Comparison of ENCODE assay signal across 1 fruit fly cellular context in the genomic region with DNA sequence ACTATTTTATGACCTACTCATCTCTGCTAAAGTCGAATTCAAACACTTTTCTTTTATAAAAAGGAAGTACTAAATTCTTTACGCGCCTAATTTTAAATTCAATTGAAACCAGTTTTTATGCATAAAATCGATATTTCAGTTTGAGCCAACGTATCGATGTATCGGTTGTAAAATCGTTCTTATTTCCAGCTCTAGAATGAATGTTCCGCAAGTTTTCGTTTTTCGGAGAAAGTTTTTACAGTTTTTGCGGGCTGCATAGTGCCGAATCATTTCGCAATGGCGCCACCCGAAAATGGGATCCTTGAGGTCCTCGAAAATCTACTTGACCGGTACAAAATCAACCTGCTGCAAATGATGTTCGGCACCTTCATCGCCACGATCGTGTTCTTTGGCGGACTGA.
TF ChIP-seq lines count a peak whose summit lies in the region.

A gene (plus strand): TSS at position 178 of the 400 bp plus-strand sequence.

TF ChIP-seq in whole organism, embryonic, 481 proteins besides CTCF, POLR2A, EP300 and RAD21 (continued from another document):
- TF ChIP-seq CG17186 (GFP tag; optimal IDR thresholded peaks at IDR 0.05; lab: Kevin White, UChicago) (no peak), CG12769 (tag; optimal IDR thresholded peaks at IDR 0.05; lab: Kevin White, UChicago) (no peak), tna (GFP tag; IDR thresholded peaks at IDR 0.05; lab: Robert Waterston, UW; ENCODE audit: partially characterized antibody) (peak; percentile 78), dm (GFP tag; optimal IDR thresholded peaks at IDR 0.05; lab: Kevin White, UChicago) (no peak), Dref (GFP tag; IDR thresholded peaks at IDR 0.05; lab: Robert Waterston, UW) (peak; percentile 89), vfl (GFP tag; optimal IDR thresholded peaks at IDR 0.05; lab: Kevin White, UChicago) (no peak), unc-4 (GFP tag; IDR thresholded peaks at IDR 0.05; lab: Robert Waterston, UW; ENCODE audit: partially characterized antibody) (peak; percentile 95), Tbp (GFP tag; optimal IDR thresholded peaks at IDR 0.05; lab: Kevin White, UChicago) (no peak), sna (GFP tag; IDR thresholded peaks at IDR 0.05; lab: Robert Waterston, UW; ENCODE audit: partially characterized antibody) (peak; percentile 82), nerfin-2 (GFP tag; IDR thresholded peaks at IDR 0.05; lab: Robert Waterston, UW; ENCODE audit: partially characterized antibody) (peak; percentile 78), NC2β (GFP tag; optimal IDR thresholded peaks at IDR 0.05; lab: Kevin White, UChicago) (no peak), Sox102F (GFP tag; optimal IDR thresholded peaks at IDR 0.05; lab: Kevin White, UChicago) (no peak), CG2875 (GFP tag; optimal IDR thresholded peaks at IDR 0.05; lab: Kevin White, UChicago) (no peak), zen2 (GFP tag; IDR thresholded peaks at IDR 0.05; lab: Robert Waterston, UW; ENCODE audit: partially characterized antibody) (peak; percentile 92), Ssrp (tag; optimal IDR thresholded peaks at IDR 0.05; lab: Kevin White, UChicago) (no peak), pros (GFP tag; optimal IDR thresholded peaks at IDR 0.05; lab: Kevin White, UChicago) (no peak), Mes4 (GFP tag; optimal IDR thresholded peaks at IDR 0.05; lab: Kevin White, UChicago) (no peak), CG13287 (GFP tag; IDR thresholded peaks at IDR 0.05; lab: Robert Waterston, UW; ENCODE audit: partially characterized antibody) (peak; percentile 95), CG17568 (GFP tag; optimal IDR thresholded peaks at IDR 0.05; lab: Kevin White, UChicago) (no peak), Blimp-1 (GFP tag; optimal IDR thresholded peaks at IDR 0.05; lab: Kevin White, UChicago) (peak; percentile 57), Chrac-16 (GFP tag; optimal IDR thresholded peaks at IDR 0.05; lab: Kevin White, UChicago) (no peak), Taf1 (GFP tag; IDR thresholded peaks at IDR 0.05; lab: Robert Waterston, UW) (no peak), gsb-n (tag; optimal IDR thresholded peaks at IDR 0.05; lab: Kevin White, UChicago) (no peak), CG4360 (GFP tag; IDR thresholded peaks at IDR 0.05; lab: Robert Waterston, UW) (no peak), pzg (GFP tag; optimal IDR thresholded peaks at IDR 0.05; lab: Kevin White, UChicago) (peak; percentile 47), HmgD (GFP tag; optimal IDR thresholded peaks at IDR 0.05; lab: Kevin White, UChicago) (no peak), scrt (GFP tag; optimal IDR thresholded peaks at IDR 0.05; lab: Kevin White, UChicago) (no peak), slbo (GFP tag; IDR thresholded peaks at IDR 0.05; lab: Robert Waterston, UW) (no peak), CG1602 (GFP tag; optimal IDR thresholded peaks at IDR 0.05; lab: Kevin White, UChicago) (no peak), Opbp (GFP tag; IDR thresholded peaks at IDR 0.05; lab: Robert Waterston, UW; ENCODE audit: partially characterized antibody) (peak; percentile 91), usp (GFP tag; optimal IDR thresholded peaks at IDR 0.05; lab: Kevin White, UChicago) (no peak), vnd (GFP tag; IDR thresholded peaks at IDR 0.05; lab: Robert Waterston, UW; ENCODE audit: partially characterized antibody) (peak; percentile 67; the same call in 2 of the 3 replicates), CG11560 (tag; IDR thresholded peaks at IDR 0.05; lab: Robert Waterston, UW) (peak; percentile 57; the same call in 1 of the 3 replicates), CG34224 (GFP tag; IDR thresholded peaks at IDR 0.05; lab: Robert Waterston, UW; ENCODE audit: partially characterized antibody) (peak; percentile 91), vvl (GFP tag; IDR thresholded peaks at IDR 0.05; lab: Robert Waterston, UW) (peak; percentile 45), Ptx1 (GFP tag; IDR thresholded peaks at IDR 0.05; lab: Robert Waterston, UW) (no peak), Dll (GFP tag; IDR thresholded peaks at IDR 0.05; lab: Robert Waterston, UW; ENCODE audit: partially characterized antibody) (peak; percentile 91), Bgb (GFP tag; IDR thresholded peaks at IDR 0.05; lab: Robert Waterston, UW; ENCODE audit: partially characterized antibody) (peak; percentile 92), CG34422 (GFP tag; IDR thresholded peaks at IDR 0.05; lab: Robert Waterston, UW) (no peak), mirr (GFP tag; optimal IDR thresholded peaks at IDR 0.05; lab: Kevin White, UChicago) (no peak), CG12219 (GFP tag; optimal IDR thresholded peaks at IDR 0.05; lab: Kevin White, UChicago) (no peak), knrl (GFP tag; IDR thresholded peaks at IDR 0.05; lab: Robert Waterston, UW; ENCODE audit: partially characterized antibody) (peak; percentile 85), grau (tag; optimal IDR thresholded peaks at IDR 0.05; lab: Kevin White, UChicago) (no peak), CG16813 (GFP tag; IDR thresholded peaks at IDR 0.05; lab: Robert Waterston, UW; ENCODE audit: partially characterized antibody) (peak; percentile 82), HLH54F (GFP tag; optimal IDR thresholded peaks at IDR 0.05; lab: Kevin White, UChicago) (no peak), Trl (optimal IDR thresholded peaks at IDR 0.05; lab: Kevin White, UChicago) (no peak), Trl (GFP tag; optimal IDR thresholded peaks at IDR 0.05; lab: Kevin White, UChicago) (no peak), B-H2 (GFP tag; optimal IDR thresholded peaks at IDR 0.05; lab: Kevin White, UChicago) (no peak), Dp (GFP tag; optimal IDR thresholded peaks at IDR 0.05; lab: Kevin White, UChicago) (peak; percentile 88), CG10979 (tag; optimal IDR thresholded peaks at IDR 0.05; lab: Kevin White, UChicago) (no peak), Scr (GFP tag; IDR thresholded peaks at IDR 0.05; lab: Robert Waterston, UW; ENCODE audit: partially characterized antibody) (peak; percentile 88), stwl (tag; optimal IDR thresholded peaks at IDR 0.05; lab: Kevin White, UChicago) (peak; percentile 14), CG13775 (GFP tag; optimal IDR thresholded peaks at IDR 0.05; lab: Kevin White, UChicago) (no peak), Bteb2 (GFP tag; optimal IDR thresholded peaks at IDR 0.05; lab: Kevin White, UChicago) (no peak), YL-1 (GFP tag; optimal IDR thresholded peaks at IDR 0.05; lab: Kevin White, UChicago) (peak; percentile 38), Fer3 (tag; optimal IDR thresholded peaks at IDR 0.05; lab: Kevin White, UChicago) (no peak), Atf6 (GFP tag; IDR thresholded peaks at IDR 0.05; lab: Robert Waterston, UW) (no peak), ci (GFP tag; IDR thresholded peaks at IDR 0.05; lab: Robert Waterston, UW) (no peak), CG43689 (GFP tag; IDR thresholded peaks at IDR 0.05; lab: Robert Waterston, UW) (no peak), fu2 (GFP tag; optimal IDR thresholded peaks at IDR 0.05; lab: Kevin White, UChicago) (no peak), CG9817 (tag; optimal IDR thresholded peaks at IDR 0.05; lab: Kevin White, UChicago) (no peak), CG11504 (tag; optimal IDR thresholded peaks at IDR 0.05; lab: Kevin White, UChicago) (no peak), CG42726 (GFP tag; IDR thresholded peaks at IDR 0.05; lab: Robert Waterston, UW; ENCODE audit: partially characterized antibody) (peak; percentile 84), gt (GFP tag; IDR thresholded peaks at IDR 0.05; lab: Robert Waterston, UW) (no peak), CG7963 (GFP tag; IDR thresholded peaks at IDR 0.05; lab: Robert Waterston, UW; ENCODE audit: partially characterized antibody) (peak; percentile 83), trem (tag; optimal IDR thresholded peaks at IDR 0.05; lab: Kevin White, UChicago) (peak; percentile 32), CG33213 (GFP tag; optimal IDR thresholded peaks at IDR 0.05; lab: Kevin White, UChicago) (no peak), bbx (GFP tag; IDR thresholded peaks at IDR 0.05; lab: Robert Waterston, UW; ENCODE audit: partially characterized antibody) (peak; percentile 91), Lhr (GFP tag; optimal IDR thresholded peaks at IDR 0.05; lab: Kevin White, UChicago) (no peak), NFAT (GFP tag; IDR thresholded peaks at IDR 0.05; lab: Robert Waterston, UW) (no peak), chinmo (GFP tag; IDR thresholded peaks at IDR 0.05; lab: Robert Waterston, UW; ENCODE audit: partially characterized antibody) (peak; percentile 78; the same call in 2 of the 4 replicates), CG30431 (GFP tag; optimal IDR thresholded peaks at IDR 0.05; lab: Kevin White, UChicago) (no peak), CG2712 (tag; optimal IDR thresholded peaks at IDR 0.05; lab: Kevin White, UChicago) (peak; percentile 5), insv (GFP tag; optimal IDR thresholded peaks at IDR 0.05; lab: Kevin White, UChicago) (no peak), CG4854 (GFP tag; optimal IDR thresholded peaks at IDR 0.05; lab: Kevin White, UChicago) (no peak), CG14860 (GFP tag; IDR thresholded peaks at IDR 0.05; lab: Robert Waterston, UW; ENCODE audit: partially characterized antibody) (peak; percentile 82), emc (GFP tag; optimal IDR thresholded peaks at IDR 0.05; lab: Kevin White, UChicago) (no peak), Hmr (GFP tag; optimal IDR thresholded peaks at IDR 0.05; lab: Kevin White, UChicago) (no peak), inv (GFP tag; IDR thresholded peaks at IDR 0.05; lab: Robert Waterston, UW; ENCODE audit: partially characterized antibody) (peak; percentile 74), MBD-R2 (GFP tag; IDR thresholded peaks at IDR 0.05; lab: Robert Waterston, UW) (peak; percentile 72), ato (GFP tag; IDR thresholded peaks at IDR 0.05; lab: Robert Waterston, UW; ENCODE audit: partially characterized antibody) (peak; percentile 74), Asciz (GFP tag; optimal IDR thresholded peaks at IDR 0.05; lab: Kevin White, UChicago) (no peak), BEAF-32 (GFP tag; optimal IDR thresholded peaks at IDR 0.05; lab: Kevin White, UChicago) (peak; percentile 80), Spps (tag; optimal IDR thresholded peaks at IDR 0.05; lab: Kevin White, UChicago) (no peak), CG8281 (tag; optimal IDR thresholded peaks at IDR 0.05; lab: Kevin White, UChicago) (no peak), hbn (GFP tag; IDR thresholded peaks at IDR 0.05; lab: Robert Waterston, UW; ENCODE audit: partially characterized antibody) (peak; percentile 94), MESR4 (GFP tag; optimal IDR thresholded peaks at IDR 0.05; lab: Kevin White, UChicago) (peak; percentile 57), unpg (GFP tag; optimal IDR thresholded peaks at IDR 0.05; lab: Kevin White, UChicago) (no peak), dati (GFP tag; IDR thresholded peaks at IDR 0.05; lab: Robert Waterston, UW) (no peak), nau (GFP tag; optimal IDR thresholded peaks at IDR 0.05; lab: Kevin White, UChicago) (no peak), Stat92E (GFP tag; optimal IDR thresholded peaks at IDR 0.05; lab: Kevin White, UChicago) (no peak), lab (GFP tag; optimal IDR thresholded peaks at IDR 0.05; lab: Kevin White, UChicago) (no peak), slou (GFP tag; optimal IDR thresholded peaks at IDR 0.05; lab: Kevin White, UChicago) (no peak), Elba2 (GFP tag; optimal IDR thresholded peaks at IDR 0.05; lab: Kevin White, UChicago) (no peak), twi (tag; optimal IDR thresholded peaks at IDR 0.05; lab: Kevin White, UChicago) (no peak)
TF ChIP-seq in whole organism, embryonic: peak in this region for 51.
